Worm (Caenorhabditis elegans): ENCODE results near the gene scd-2.

Gene scd-2

DNA sequence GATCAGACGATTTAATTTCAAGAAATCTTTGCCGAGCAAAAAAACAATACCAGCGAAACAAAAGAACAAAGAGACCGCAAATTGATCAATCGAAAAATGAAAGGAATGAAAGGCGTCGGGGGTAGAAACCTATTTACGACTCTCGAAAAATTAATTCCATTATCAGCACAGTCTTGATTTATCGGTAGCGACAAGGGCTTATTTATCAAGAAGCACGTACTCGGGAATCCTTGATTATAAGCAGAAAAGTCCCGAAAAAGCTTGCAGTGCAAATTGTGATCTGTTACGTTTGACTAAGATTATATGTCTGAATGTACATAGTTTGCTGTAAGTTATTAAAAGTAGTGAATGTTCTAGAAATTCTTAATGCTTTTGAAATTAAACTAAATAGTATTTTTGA, 33.5 kb downstream of the scd-2 start (continued):
- TF ChIP-seq arid-1 (GFP tag; conservative IDR thresholded peaks at IDR 0.05) (no peak), ceh-20 (GFP tag; IDR thresholded peaks at IDR 0.05) (no peak), nhr-6 (tag; optimal IDR thresholded peaks at IDR 0.05) (no peak), cey-2 (tag; optimal IDR thresholded peaks at IDR 0.05; ENCODE audit: borderline replicate concordance, insufficient read depth) (no peak), sdz-12 (GFP tag; optimal IDR thresholded peaks at IDR 0.05) (no peak), duxl-1 (tag; optimal IDR thresholded peaks at IDR 0.05; ENCODE audit: poor library complexity) (no peak), attf-4 (tag; optimal IDR thresholded peaks at IDR 0.05) (no peak), pha-4 (GFP tag; IDR thresholded peaks at IDR 0.05) (no peak), pha-4 (tag; optimal IDR thresholded peaks at IDR 0.05) (no peak), lin-15B (tag; optimal IDR thresholded peaks at IDR 0.05) (no peak), zag-1 (tag; optimal IDR thresholded peaks at IDR 0.05) (no peak), jun-1 (tag; optimal IDR thresholded peaks at IDR 0.05) (no peak)

DNA sequence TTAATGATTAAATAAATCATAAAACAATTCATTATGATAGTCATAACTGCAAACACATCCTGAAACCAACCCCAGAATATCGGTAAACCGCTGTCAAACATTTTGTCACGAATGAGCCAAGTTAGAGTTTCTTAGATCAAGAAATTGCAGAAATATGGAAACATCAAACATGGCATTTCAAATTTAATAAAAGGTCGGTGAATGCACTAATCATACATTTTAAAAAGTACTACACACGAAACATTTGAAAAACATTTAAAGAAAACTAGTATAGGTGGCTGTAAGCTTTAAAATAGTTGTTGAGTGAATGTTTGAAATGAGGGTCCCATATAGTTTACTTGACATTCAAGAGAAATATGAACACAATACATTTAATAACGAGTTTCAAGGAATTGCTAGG, 35.7 kb downstream of the scd-2 start, which contains the start of gene str-180:
Gene str-180, minus strand, starts transcription at position 101 of the 400 bp plus-strand sequence.
- TF ChIP-seq R02D3.7 (tag; optimal IDR thresholded peaks at IDR 0.05): no peak
- TF ChIP-seq hlh-30 (tag; optimal IDR thresholded peaks at IDR 0.05; ENCODE audit: insufficient read depth): no peak
- TF ChIP-seq mes-2 (tag; optimal IDR thresholded peaks at IDR 0.05; ENCODE audit: poor library complexity, severe bottlenecking): no peak
- TF ChIP-seq unc-62 (GFP tag; optimal IDR thresholded peaks at IDR 0.05 in 1 of 2): no peak
- no peak for TF ChIP-seq unc-62 (tag; optimal IDR thresholded peaks at IDR 0.05)
- no peak for TF ChIP-seq nhr-41 (GFP tag; IDR thresholded peaks at IDR 0.05)
- TF ChIP-seq daf-8 (GFP tag; IDR thresholded peaks at IDR 0.05): no peak
- TF ChIP-seq snpc-4 (tag; optimal IDR thresholded peaks at IDR 0.05): no peak
- no peak for TF ChIP-seq nhr-6 (tag; optimal IDR thresholded peaks at IDR 0.05)
- no peak for TF ChIP-seq T20F7.1 (GFP tag; optimal IDR thresholded peaks at IDR 0.05)
- TF ChIP-seq nhr-42 (GFP tag; IDR thresholded peaks at IDR 0.05): no peak
- TF ChIP-seq madf-5 (GFP tag; IDR thresholded peaks at IDR 0.05): no peak
- no peak for TF ChIP-seq ztf-7 (tag; optimal IDR thresholded peaks at IDR 0.05)
- TF ChIP-seq zip-2 (tag; optimal IDR thresholded peaks at IDR 0.05): no peak
- TF ChIP-seq fos-1 (tag; optimal IDR thresholded peaks at IDR 0.05): no peak
- TF ChIP-seq lin-1 (GFP tag; IDR thresholded peaks at IDR 0.05): no peak
- no peak for TF ChIP-seq mdt-29 (GFP tag; IDR thresholded peaks at IDR 0.05)
- no peak for TF ChIP-seq mxl-3 (GFP tag; optimal IDR thresholded peaks at IDR 0.05)
- no peak for TF ChIP-seq daf-16 (GFP tag; optimal IDR thresholded peaks at IDR 0.05)
- TF ChIP-seq daf-16 (tag; optimal IDR thresholded peaks at IDR 0.05): no peak
- no peak for TF ChIP-seq tag-97 (GFP tag; IDR thresholded peaks at IDR 0.05)

- TF ChIP-seq ceh-28 (tag; optimal IDR thresholded peaks at IDR 0.05): no peak
- TF ChIP-seq madf-9 (GFP tag; conservative IDR thresholded peaks at IDR 0.05): no peak
- no peak for TF ChIP-seq F10B5.3 (tag; optimal IDR thresholded peaks at IDR 0.05)
Measured at ce11 chrV:6669520-6669919, 36.5 kb downstream of the scd-2 start, which contains the start of gene cest-28. Gene cest-28, plus strand, starts transcription at chrV:6669820.

- no peak for TF ChIP-seq daf-16 (GFP tag; optimal IDR thresholded peaks at IDR 0.05)
- peak; percentile 24 for TF ChIP-seq daf-16 (tag; optimal IDR thresholded peaks at IDR 0.05)
- TF ChIP-seq nhr-42 (GFP tag; IDR thresholded peaks at IDR 0.05): no peak
Measured at ce11 chrV:6673967-6674366, 40.9 kb downstream of the scd-2 start, which contains the start of gene cest-31. Gene cest-31, plus strand, starts transcription at chrV:6674267.
